Fruit fly (Drosophila melanogaster) whole organism, embryonic: ENCODE measurements around the gene ATPsynepsilonL.

Source experiments
- Aef1 ChIP-seq: fragments of 200-800 bp; sonication (Bioruptor generic); IDR thresholded peaks from 3 replicates; pipeline ENCODE4 v1.3.6; 2022; ENCODE audit warnings: missing biosample characterization, missing genetic modification characterization
- Antp ChIP-seq: fragments of 200-800 bp; sonication (Bioruptor generic); optimal IDR thresholded peaks from 3 replicates; lab custom pipeline; 2016; ENCODE audit warnings: missing biosample characterization, missing genetic modification characterization
- CG1024 ChIP-seq: fragments of 200-800 bp; sonication (Bioruptor generic); IDR thresholded peaks from 2 replicates; pipeline ENCODE4 v1.3.6; 2022; ENCODE audit warnings: missing biosample characterization, missing genetic modification characterization
- CG11093 ChIP-seq: fragments of 200-800 bp; sonication (Bioruptor generic); IDR thresholded peaks from 3 replicates; pipeline ENCODE4 v1.3.6; 2022; ENCODE audit warnings: missing biosample characterization, missing genetic modification characterization
- CG11723 ChIP-seq: fragments of 200-800 bp; sonication (Bioruptor generic); optimal IDR thresholded peaks from 2 replicates; lab custom pipeline; 2017; ENCODE audit warnings: missing biosample characterization, mild to moderate bottlenecking, missing genetic modification characterization
- CG12219 ChIP-seq: fragments of 200-800 bp; sonication (Bioruptor generic); optimal IDR thresholded peaks from 3 replicates; lab custom pipeline; 2018; ENCODE audit warnings: missing biosample characterization, mild to moderate bottlenecking, missing genetic modification characterization
- CG1233 ChIP-seq: fragments of 200-800 bp; sonication (Bioruptor generic); optimal IDR thresholded peaks from 4 replicates; lab custom pipeline; 2018; ENCODE audit warnings: missing biosample characterization, mild to moderate bottlenecking, missing genetic modification characterization
- CG14441 ChIP-seq: fragments of 200-800 bp; sonication (Bioruptor generic); IDR thresholded peaks from 2 replicates; pipeline ENCODE4 v1.3.6; 2022; ENCODE audit warnings: missing biosample characterization, missing genetic modification characterization
- CG14860 ChIP-seq: fragments of 200-800 bp; sonication (Bioruptor generic); IDR thresholded peaks from 3 replicates; pipeline ENCODE4 v1.3.6; 2022; ENCODE audit warnings: missing biosample characterization, missing genetic modification characterization; ENCODE audit not compliant: partially characterized antibody
- CG1529 ChIP-seq: fragments of 200-800 bp; sonication (Bioruptor generic); optimal IDR thresholded peaks from 3 replicates; lab custom pipeline; 2018; ENCODE audit warnings: missing biosample characterization, missing genetic modification characterization
- CG17361 ChIP-seq: fragments of 200-800 bp; sonication (Bioruptor generic); IDR thresholded peaks from 3 replicates; pipeline ENCODE4 v1.3.6; 2022; ENCODE audit warnings: missing biosample characterization, missing genetic modification characterization
- CG17385 ChIP-seq: fragments of 200-800 bp; sonication (Bioruptor generic); optimal IDR thresholded peaks from 3 replicates; lab custom pipeline; 2018; ENCODE audit warnings: missing biosample characterization, mild to moderate bottlenecking, missing genetic modification characterization
- CG31441 ChIP-seq: fragments of 200-800 bp; sonication (Bioruptor generic); IDR thresholded peaks from 2 replicates; pipeline ENCODE4 v1.3.6; 2022; ENCODE audit warnings: missing biosample characterization, missing genetic modification characterization
- CG4282 ChIP-seq: fragments of 200-800 bp; sonication (Bioruptor generic); optimal IDR thresholded peaks from 2 replicates; lab custom pipeline; 2016; ENCODE audit warnings: missing biosample characterization, missing genetic modification characterization
- CG6854 ChIP-seq: fragments of 200-800 bp; sonication (Bioruptor generic); optimal IDR thresholded peaks from 3 replicates; lab custom pipeline; 2017; ENCODE audit warnings: missing biosample characterization, mild to moderate bottlenecking, missing genetic modification characterization
- CG9817 ChIP-seq: fragments of 200-800 bp; sonication (Bioruptor generic); optimal IDR thresholded peaks from 2 replicates; lab custom pipeline; 2018; ENCODE audit warnings: missing biosample characterization, mild to moderate bottlenecking, missing genetic modification characterization, moderate library complexity
- D19A ChIP-seq: fragments of 200-800 bp; optimal IDR thresholded peaks from 3 replicates; lab custom pipeline; 2019; ENCODE audit warnings: missing biosample characterization, mild to moderate bottlenecking, missing genetic modification characterization, moderate library complexity
- Dad ChIP-seq: fragments of 200-800 bp; sonication (Bioruptor generic); optimal IDR thresholded peaks from 3 replicates; lab custom pipeline; 2016; ENCODE audit warnings: missing biosample characterization, missing genetic modification characterization
- Dip2 ChIP-seq: fragments of 200-800 bp; sonication (Bioruptor generic); IDR thresholded peaks from 2 replicates; pipeline ENCODE4 v1.3.6; 2022; ENCODE audit warnings: missing biosample characterization, missing genetic modification characterization
- Doc3 ChIP-seq: fragments of 200-800 bp; sonication (Bioruptor generic); IDR thresholded peaks from 3 replicates; pipeline ENCODE4 v1.3.6; 2022; ENCODE audit warnings: missing biosample characterization, missing genetic modification characterization; ENCODE audit not compliant: partially characterized antibody
- E2f2 ChIP-seq: fragments of 200-800 bp; sonication (Bioruptor generic); IDR thresholded peaks from 2 replicates; pipeline ENCODE4 v1.3.6; 2022; ENCODE audit warnings: missing biosample characterization, missing genetic modification characterization
- Elba2 ChIP-seq: fragments of 200-800 bp; sonication (Bioruptor generic); optimal IDR thresholded peaks from 3 replicates; lab custom pipeline; 2016; ENCODE audit warnings: missing biosample characterization, missing genetic modification characterization
- Ets97D ChIP-seq: fragments of 200-800 bp; sonication (Bioruptor generic); optimal IDR thresholded peaks from 3 replicates; lab custom pipeline; 2016; ENCODE audit warnings: missing biosample characterization, missing genetic modification characterization
- Gug ChIP-seq: fragments of 200-800 bp; sonication (Bioruptor generic); IDR thresholded peaks from 4 replicates; pipeline ENCODE4 v1.3.6; 2022; ENCODE audit warnings: missing biosample characterization, missing genetic modification characterization
- H2.0 ChIP-seq: fragments of 200-800 bp; sonication (Bioruptor generic); IDR thresholded peaks from 2 replicates; pipeline ENCODE4 v1.3.6; 2022; ENCODE audit warnings: missing biosample characterization, missing genetic modification characterization
- Med ChIP-seq: fragments of 200-800 bp; sonication (Bioruptor generic); peaks from one replicate; lab custom pipeline; 2016; ENCODE audit warnings: missing biosample characterization, missing genetic modification characterization, mild to moderate bottlenecking, inconsistent platforms, moderate library complexity
- Oaz ChIP-seq: fragments of 200-800 bp; sonication (Bioruptor generic); IDR thresholded peaks from 2 replicates; pipeline ENCODE4 v1.3.6; 2022; ENCODE audit warnings: missing biosample characterization, missing genetic modification characterization
- Optix ChIP-seq: fragments of 200-800 bp; sonication (Bioruptor generic); IDR thresholded peaks from 3 replicates; pipeline ENCODE4 v1.3.6; 2022; ENCODE audit warnings: missing biosample characterization, missing genetic modification characterization
- Xrp1 ChIP-seq: fragments of 200-800 bp; sonication (Bioruptor generic); IDR thresholded peaks from 2 replicates; pipeline ENCODE4 v1.3.6; 2022; ENCODE audit warnings: missing biosample characterization, missing genetic modification characterization
- al ChIP-seq: fragments of 200-800 bp; sonication (Bioruptor generic); IDR thresholded peaks from 2 replicates; pipeline ENCODE4 v1.3.6; 2022; ENCODE audit warnings: missing biosample characterization, missing genetic modification characterization
- ase ChIP-seq: fragments of 200-800 bp; sonication (Bioruptor generic); IDR thresholded peaks from 3 replicates; pipeline ENCODE4 v1.3.6; 2022; ENCODE audit warnings: missing biosample characterization, missing genetic modification characterization
- ato ChIP-seq: fragments of 200-800 bp; sonication (Bioruptor generic); IDR thresholded peaks from 2 replicates; pipeline ENCODE4 v1.3.6; 2022; ENCODE audit warnings: missing biosample characterization, missing genetic modification characterization; ENCODE audit not compliant: partially characterized antibody
- eyg ChIP-seq: fragments of 200-800 bp; sonication (Bioruptor generic); optimal IDR thresholded peaks from 3 replicates; lab custom pipeline; 2016; ENCODE audit warnings: missing biosample characterization, missing genetic modification characterization
- fd102C ChIP-seq: fragments of 200-800 bp; sonication (Bioruptor generic); optimal IDR thresholded peaks from 2 replicates; lab custom pipeline; 2018; ENCODE audit warnings: missing biosample characterization, mild to moderate bottlenecking, missing genetic modification characterization, moderate library complexity
- fd64A ChIP-seq: fragments of 200-800 bp; sonication (Bioruptor generic); optimal IDR thresholded peaks from 3 replicates; lab custom pipeline; 2018; ENCODE audit warnings: missing biosample characterization, mild to moderate bottlenecking, missing genetic modification characterization
- fu2 ChIP-seq: fragments of 200-800 bp; sonication (Bioruptor generic); optimal IDR thresholded peaks from 2 replicates; lab custom pipeline; 2016; ENCODE audit warnings: missing biosample characterization, missing genetic modification characterization
- gcm ChIP-seq: fragments of 200-800 bp; sonication (Bioruptor generic); optimal IDR thresholded peaks from 2 replicates; lab custom pipeline; 2019; ENCODE audit warnings: missing biosample characterization, mild to moderate bottlenecking, missing genetic modification characterization, moderate library complexity
- hb ChIP-seq: fragments of 200-800 bp; sonication (Bioruptor generic); IDR thresholded peaks from 3 replicates; pipeline ENCODE4 v1.3.6; 2022; ENCODE audit warnings: missing biosample characterization, missing genetic modification characterization; ENCODE audit not compliant: partially characterized antibody
- inv ChIP-seq: fragments of 200-800 bp; sonication (Bioruptor generic); IDR thresholded peaks from 2 replicates; pipeline ENCODE4 v1.3.6; 2022; ENCODE audit warnings: missing biosample characterization, missing genetic modification characterization; ENCODE audit not compliant: partially characterized antibody
- ken ChIP-seq: fragments of 200-800 bp; sonication (Bioruptor generic); IDR thresholded peaks from 3 replicates; pipeline ENCODE4 v1.3.6; 2022; ENCODE audit warnings: missing biosample characterization, missing genetic modification characterization
- kni ChIP-seq: fragments of 200-800 bp; sonication (Bioruptor generic); optimal IDR thresholded peaks from 3 replicates; lab custom pipeline; 2017; ENCODE audit warnings: mild to moderate bottlenecking, missing biosample characterization, missing genetic modification reagents, missing genetic modification characterization
- pan ChIP-seq, 4 experiments: fragments of >200 bp in 3 of 4; fragments of 200-800 bp in 1 of 4; sonication (Bioruptor generic) in 1 of 4; optimal IDR thresholded peaks in 3 of 4; IDR thresholded peaks in 1 of 4; 2 replicates each; pipeline versions ENCODE4 v1.3.6 to Lab custom; 2017 to 2022; ENCODE audit warnings: missing biosample characterization in 2 of 4, missing genetic modification characterization in 2 of 4, mixed read lengths in 1 of 4
- pb ChIP-seq: fragments of 200-800 bp; sonication (Bioruptor generic); optimal IDR thresholded peaks from 3 replicates; lab custom pipeline; 2016; ENCODE audit warnings: missing biosample characterization, missing genetic modification characterization
- rib ChIP-seq: fragments of 200-800 bp; sonication (Bioruptor generic); IDR thresholded peaks from 2 replicates; pipeline ENCODE4 v1.3.6; 2022; ENCODE audit warnings: missing biosample characterization, missing genetic modification characterization
- row ChIP-seq: fragments of 200-800 bp; sonication (Bioruptor generic); IDR thresholded peaks from 3 replicates; pipeline ENCODE4 v1.3.6; 2022; ENCODE audit warnings: missing biosample characterization, missing genetic modification characterization
- sd ChIP-seq: fragments of 200-800 bp; sonication (Bioruptor generic); optimal IDR thresholded peaks from 3 replicates; lab custom pipeline; 2018; ENCODE audit warnings: missing biosample characterization, mild to moderate bottlenecking, missing genetic modification characterization, moderate library complexity
- slou ChIP-seq: fragments of 200-800 bp; sonication (Bioruptor generic); optimal IDR thresholded peaks from 3 replicates; lab custom pipeline; 2016; ENCODE audit warnings: missing biosample characterization, missing genetic modification characterization
- slp2 ChIP-seq: fragments of 200-800 bp; sonication (Bioruptor generic); optimal IDR thresholded peaks from 2 replicates; lab custom pipeline; 2016; ENCODE audit warnings: missing biosample characterization, missing genetic modification characterization
- tll ChIP-seq, 2 experiments: fragments of 200-800 bp in 1 of 2; fragments of >200 bp in 1 of 2; sonication (Bioruptor generic) in 1 of 2; optimal IDR thresholded peaks; 2 replicates each; lab custom pipeline; 2017 to 2019; ENCODE audit warnings: missing biosample characterization in 2 of 2, missing genetic modification characterization in 2 of 2, mild to moderate bottlenecking in 1 of 2, moderate library complexity in 1 of 2

ATPsynepsilonL gene

DNA sequence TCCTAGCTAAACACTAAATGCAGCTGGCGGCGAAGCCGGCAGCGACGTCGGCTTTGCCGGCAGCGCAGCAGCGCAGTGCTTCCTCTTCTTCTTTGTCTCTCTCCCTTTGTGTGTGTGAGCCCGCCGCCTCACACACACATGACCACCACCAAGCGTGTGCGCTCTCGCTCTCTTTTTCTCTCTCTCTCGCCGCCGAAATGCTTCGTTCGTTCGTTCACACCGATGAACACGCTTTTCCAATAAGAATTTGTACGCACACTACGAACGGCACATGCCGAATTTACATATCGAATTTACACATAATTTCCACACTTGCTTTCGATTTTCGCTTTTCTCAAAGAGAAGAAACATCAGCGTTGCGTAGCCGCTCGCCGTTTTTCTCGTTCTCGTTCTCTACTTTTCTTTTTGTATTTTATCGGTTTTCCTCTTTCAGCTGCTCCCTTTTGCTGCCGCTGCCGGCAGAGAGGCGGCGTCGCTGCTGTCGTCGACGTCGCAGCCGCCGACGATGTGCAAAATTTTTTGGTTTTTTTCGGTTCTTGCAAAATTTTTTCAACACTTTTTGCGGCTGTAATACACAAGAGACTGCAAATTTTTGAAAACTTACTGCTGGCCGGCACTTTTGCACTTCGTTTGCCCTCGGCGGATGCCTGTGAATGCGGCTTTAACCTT is 12.2 kb upstream of the ATPsynepsilonL start (continued):
- TF ChIP-seq CG14860 (GFP tag; lab: Robert Waterston, UW): no peak
- no peak for TF ChIP-seq slou (GFP tag; lab: Kevin White, UChicago)
- no peak for TF ChIP-seq inv
- TF ChIP-seq CG31441 (GFP tag; lab: Robert Waterston, UW): peak; percentile 23; the same call in 1 of the 2 replicates
- TF ChIP-seq Oaz (GFP tag; lab: Robert Waterston, UW): no peak
- TF ChIP-seq fu2: no peak
- no peak for TF ChIP-seq ase (GFP tag; lab: Robert Waterston, UW)
- TF ChIP-seq Elba2 (GFP tag; lab: Kevin White, UChicago): peak; percentile 73

DNA sequence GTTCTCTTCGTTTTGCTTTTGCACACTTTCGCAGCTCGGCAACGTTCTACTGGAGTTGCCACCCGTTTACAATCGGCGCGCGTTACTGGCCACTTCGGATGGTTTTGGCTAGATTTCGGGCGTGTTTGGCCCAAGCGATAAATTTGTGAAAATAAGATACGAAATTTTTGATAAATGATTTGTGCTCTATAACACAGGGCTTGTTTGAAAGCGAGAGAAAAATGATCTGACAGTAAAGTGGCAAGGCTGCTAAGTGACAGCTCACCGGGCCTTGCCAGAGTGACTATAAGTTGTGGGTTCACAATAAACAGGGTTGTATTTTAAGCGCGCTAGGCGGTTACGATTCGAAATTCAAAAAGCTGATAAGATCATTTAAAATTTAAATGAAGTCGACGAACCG is 11.6 kb upstream of the ATPsynepsilonL start, which contains the start of gene Fmr1:
TSS of gene Fmr1 (minus strand) at position 184 of the 400 bp plus-strand sequence.
- peak; percentile 32 for TF ChIP-seq CG4282 (GFP tag; lab: Kevin White, UChicago)
- TF ChIP-seq CG17385: no peak
- peak; percentile 81 for TF ChIP-seq Antp (GFP tag; lab: Kevin White, UChicago)
- no peak for TF ChIP-seq ken
- TF ChIP-seq CG14441 (GFP tag; lab: Robert Waterston, UW): peak; percentile 47; the same call in 1 of the 2 replicates
- TF ChIP-seq al (GFP tag; lab: Robert Waterston, UW): peak; percentile 40
- TF ChIP-seq pb: peak; percentile 60
- TF ChIP-seq gcm (GFP tag; lab: Kevin White, UChicago): no peak
- TF ChIP-seq D19A (tag; lab: Kevin White, UChicago): no peak
- no peak for TF ChIP-seq ato (GFP tag; lab: Robert Waterston, UW)
- TF ChIP-seq Dip2: no peak
- TF ChIP-seq row (GFP tag; lab: Robert Waterston, UW): peak; percentile 70
- no peak for TF ChIP-seq sd (tag; lab: Kevin White, UChicago)
- peak; percentile 96 for TF ChIP-seq Ets97D (GFP tag; lab: Kevin White, UChicago)
- no peak for TF ChIP-seq CG1529 (GFP tag; lab: Kevin White, UChicago)
- TF ChIP-seq Med: peak; percentile 95
- peak; percentile 49 for TF ChIP-seq slp2 (GFP tag; lab: Kevin White, UChicago)
- TF ChIP-seq tll (GFP tag; optimal IDR thresholded peaks at IDR 0.05; lab: Kevin White, UChicago): peak; percentile 30 to 73
- peak; percentile 22 for TF ChIP-seq kni (GFP tag; lab: Kevin White, UChicago)
- no peak for TF ChIP-seq fd102C (GFP tag; lab: Kevin White, UChicago)
- peak; percentile 55 for TF ChIP-seq Aef1 (GFP tag; lab: Robert Waterston, UW)
- no peak for TF ChIP-seq rib (GFP tag; lab: Robert Waterston, UW)
- TF ChIP-seq Dad: peak; percentile 73
- TF ChIP-seq H2.0 (GFP tag; lab: Robert Waterston, UW): no peak
- no peak for TF ChIP-seq hb
- TF ChIP-seq CG11093: no peak
- peak; percentile 45 for TF ChIP-seq CG1233 (GFP tag; lab: Kevin White, UChicago)
- 0 out of 2 replicates have a peak, but pooled peaks have one; percentile 31 for TF ChIP-seq Xrp1 (GFP tag; lab: Robert Waterston, UW)
- peak; percentile 98 for TF ChIP-seq E2f2
- peak; percentile 69; the same call in 3 of the 4 replicates for TF ChIP-seq Gug (GFP tag; lab: Robert Waterston, UW)
- peak; percentile 71 for TF ChIP-seq CG9817 (tag; lab: Kevin White, UChicago)
- no peak for TF ChIP-seq CG1024
- TF ChIP-seq Optix (GFP tag; lab: Robert Waterston, UW): peak; percentile 41; the same call in 1 of the 3 replicates
- TF ChIP-seq fd64A (GFP tag; lab: Kevin White, UChicago): no peak
- TF ChIP-seq CG17361 (GFP tag; lab: Robert Waterston, UW): peak; percentile 61
- TF ChIP-seq pan (optimal IDR thresholded peaks at IDR 0.05; lab: Kevin White, UChicago): no peak
- peak in 1 of 2 experiments; percentile 58 for TF ChIP-seq pan (GFP tag; optimal IDR thresholded peaks at IDR 0.05 in 1 of 2, IDR thresholded peaks at IDR 0.05 in 1 of 2)
- TF ChIP-seq Doc3: no peak
- no peak for TF ChIP-seq CG6854 (GFP tag; lab: Kevin White, UChicago)
- TF ChIP-seq CG12219 (GFP tag; lab: Kevin White, UChicago): no peak
- peak; percentile 41 for TF ChIP-seq CG11723 (GFP tag; lab: Kevin White, UChicago)
- TF ChIP-seq eyg (GFP tag; lab: Kevin White, UChicago): no peak
